Worm (Caenorhabditis elegans): Measurements from ENCODE around the gene nhr-55.

DNA sequence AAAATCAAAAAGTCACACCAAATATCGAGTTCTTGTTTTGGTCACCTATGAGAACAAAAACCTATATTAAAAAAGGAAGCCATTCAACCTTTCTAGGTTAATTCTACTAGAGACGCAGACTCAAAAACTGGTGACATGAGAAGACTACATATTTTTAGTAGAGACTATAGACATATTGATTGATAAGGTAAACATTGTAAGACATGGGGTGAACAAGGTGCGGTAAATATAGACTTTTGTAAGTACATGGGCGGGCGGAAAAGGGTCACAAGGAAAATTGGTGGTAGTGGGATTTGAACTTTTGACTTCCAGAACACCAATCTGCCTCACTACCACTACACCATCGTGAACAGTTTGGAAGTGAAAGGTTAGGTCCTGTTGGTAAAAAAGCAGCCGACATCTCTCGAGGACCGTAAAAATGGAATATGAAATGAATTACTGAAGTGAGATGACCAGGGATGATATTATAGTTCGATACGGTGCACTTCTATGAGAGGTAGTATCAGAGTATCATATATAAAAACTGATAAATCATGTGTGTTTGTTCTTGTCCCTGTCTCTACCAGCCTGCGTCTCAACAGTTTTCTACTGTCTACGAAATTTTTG lies 6.4 kb downstream of the nhr-55 start, which contains the start of gene nhr-212:
- no peak for TF ChIP-seq him-1 (tag; optimal IDR thresholded peaks at IDR 0.05)
- no peak for TF ChIP-seq W03F9.2 (tag; optimal IDR thresholded peaks at IDR 0.05)
- TF ChIP-seq dao-5 (tag; optimal IDR thresholded peaks at IDR 0.05), result no peak

All from whole organism, L4/young adult.